Fruit fly (Drosophila melanogaster) whole organism, embryonic: ENCODE results near the gene Hmbs.
A peak's percentile ranks its signal among the peaks of the same experiment; 100 is the strongest.

Source experiments
- Adf1 ChIP-seq: fragments of 200-800 bp; sonication (Bioruptor generic); IDR thresholded peaks from 2 replicates; pipeline ENCODE4 v1.3.6; 2022; ENCODE audit warnings: missing biosample characterization, missing genetic modification characterization
- B-H2 ChIP-seq: fragments of 200-800 bp; sonication (Bioruptor generic); optimal IDR thresholded peaks from 2 replicates; lab custom pipeline; 2018; ENCODE audit warnings: missing biosample characterization, mild to moderate bottlenecking, missing genetic modification characterization
- Bdp1 ChIP-seq: fragments of 200-800 bp; sonication (Bioruptor generic); optimal IDR thresholded peaks from 3 replicates; lab custom pipeline; 2016; ENCODE audit warnings: missing biosample characterization, missing genetic modification characterization
- Bgb ChIP-seq: fragments of 200-800 bp; sonication (Bioruptor generic); IDR thresholded peaks from 2 replicates; pipeline ENCODE4 v1.3.6; 2022; ENCODE audit warnings: missing biosample characterization, missing genetic modification characterization; ENCODE audit not compliant: partially characterized antibody
- CG10321 ChIP-seq: fragments of 200-800 bp; sonication (Bioruptor generic); IDR thresholded peaks from 2 replicates; pipeline ENCODE4 v1.3.6; 2022; ENCODE audit warnings: missing biosample characterization, missing genetic modification characterization
- CG12219 ChIP-seq: fragments of 200-800 bp; sonication (Bioruptor generic); optimal IDR thresholded peaks from 3 replicates; lab custom pipeline; 2018; ENCODE audit warnings: missing biosample characterization, mild to moderate bottlenecking, missing genetic modification characterization
- CG13287 ChIP-seq: fragments of 200-800 bp; sonication (Bioruptor generic); IDR thresholded peaks from 2 replicates; pipeline ENCODE4 v1.3.6; 2022; ENCODE audit warnings: missing biosample characterization, missing genetic modification characterization; ENCODE audit not compliant: partially characterized antibody
- CG13296 ChIP-seq: fragments of 200-800 bp; sonication (Bioruptor generic); optimal IDR thresholded peaks from 3 replicates; lab custom pipeline; 2018; ENCODE audit warnings: missing biosample characterization, mild to moderate bottlenecking, missing genetic modification characterization
- CG15601 ChIP-seq: fragments of 200-800 bp; sonication (Bioruptor generic); optimal IDR thresholded peaks from 3 replicates; lab custom pipeline; 2019; ENCODE audit warnings: missing biosample characterization, mild to moderate bottlenecking, missing genetic modification characterization, moderate library complexity
- CG17186 ChIP-seq: fragments of 200-800 bp; sonication (Bioruptor generic); optimal IDR thresholded peaks from 3 replicates; lab custom pipeline; 2017; ENCODE audit warnings: missing biosample characterization, missing genetic modification reagents, missing genetic modification characterization
- CG17568 ChIP-seq: fragments of 200-800 bp; sonication (Bioruptor generic); optimal IDR thresholded peaks from 2 replicates; lab custom pipeline; 2018; ENCODE audit warnings: missing biosample characterization, mild to moderate bottlenecking, missing genetic modification characterization, moderate library complexity
- CG17802 ChIP-seq: fragments of 200-800 bp; sonication (Bioruptor generic); optimal IDR thresholded peaks from 2 replicates; lab custom pipeline; 2018; ENCODE audit warnings: missing biosample characterization, mild to moderate bottlenecking, missing genetic modification characterization, moderate library complexity
- CG2116 ChIP-seq: fragments of 200-800 bp; sonication (Bioruptor generic); optimal IDR thresholded peaks from 3 replicates; lab custom pipeline; 2018; ENCODE audit warnings: missing biosample characterization, mild to moderate bottlenecking, missing genetic modification characterization
- CG2199 ChIP-seq: fragments of 200-800 bp; sonication (Bioruptor generic); IDR thresholded peaks from 3 replicates; pipeline ENCODE4 v1.3.6; 2022; ENCODE audit warnings: missing biosample characterization, missing genetic modification characterization
- CG33213 ChIP-seq: fragments of 200-800 bp; sonication (Bioruptor generic); optimal IDR thresholded peaks from 3 replicates; lab custom pipeline; 2016; ENCODE audit warnings: missing biosample characterization, missing genetic modification characterization
- CG34224 ChIP-seq: fragments of 200-800 bp; sonication (Bioruptor generic); IDR thresholded peaks from 3 replicates; pipeline ENCODE4 v1.3.6; 2022; ENCODE audit warnings: missing biosample characterization, missing genetic modification characterization; ENCODE audit not compliant: partially characterized antibody
- CG7928 ChIP-seq: fragments of 200-800 bp; sonication (Bioruptor generic); optimal IDR thresholded peaks from 2 replicates; lab custom pipeline; 2017; ENCODE audit warnings: missing biosample characterization, mild to moderate bottlenecking, missing genetic modification characterization
- CG7987 ChIP-seq: fragments of 200-800 bp; sonication (Bioruptor generic); optimal IDR thresholded peaks from 2 replicates; lab custom pipeline; 2018; ENCODE audit warnings: missing biosample characterization, mild to moderate bottlenecking, missing genetic modification characterization, moderate library complexity
- Dref ChIP-seq: fragments of 200-800 bp; sonication (Bioruptor generic); IDR thresholded peaks from 2 replicates; pipeline ENCODE4 v1.3.6; 2022; ENCODE audit warnings: missing biosample characterization, missing genetic modification characterization
- HHEX ChIP-seq: fragments of 200-800 bp; sonication (Bioruptor generic); optimal IDR thresholded peaks from 3 replicates; lab custom pipeline; 2017; ENCODE audit warnings: missing biosample characterization, mild to moderate bottlenecking, missing genetic modification characterization, missing genetic modification reagents
- HLH4C ChIP-seq: fragments of 200-800 bp; sonication (Bioruptor generic); IDR thresholded peaks from 3 replicates; pipeline ENCODE4 v1.3.6; 2022; ENCODE audit warnings: missing biosample characterization, missing genetic modification characterization; ENCODE audit not compliant: partially characterized antibody
- Hr78 ChIP-seq, 2 experiments: fragments of 200-800 bp in 1 of 2; fragments of >200 bp in 1 of 2; sonication (Bioruptor generic) in 1 of 2; optimal IDR thresholded peaks; 2 replicates each; lab custom pipeline; 2017 to 2019; ENCODE audit warnings: missing biosample characterization in 2 of 2, missing genetic modification characterization in 2 of 2, mild to moderate bottlenecking in 1 of 2, moderate library complexity in 1 of 2
- Jarid2 ChIP-seq: fragments of 200-800 bp; sonication (Bioruptor generic); optimal IDR thresholded peaks from 3 replicates; lab custom pipeline; 2017; ENCODE audit warnings: mild to moderate bottlenecking, missing biosample characterization, missing genetic modification reagents, missing genetic modification characterization
- MBD-R2 ChIP-seq: fragments of 200-800 bp; sonication (Bioruptor generic); IDR thresholded peaks from 2 replicates; pipeline ENCODE4 v1.3.6; 2022; ENCODE audit warnings: missing biosample characterization, missing genetic modification characterization
- Med ChIP-seq: fragments of 200-800 bp; sonication (Bioruptor generic); peaks from one replicate; lab custom pipeline; 2016; ENCODE audit warnings: missing biosample characterization, missing genetic modification characterization, mild to moderate bottlenecking, inconsistent platforms, moderate library complexity
- Myb ChIP-seq: fragments of 200-800 bp; sonication (Bioruptor generic); optimal IDR thresholded peaks from 2 replicates; lab custom pipeline; 2016; ENCODE audit warnings: missing biosample characterization, missing genetic modification characterization
- Opbp ChIP-seq: fragments of 200-800 bp; sonication (Bioruptor generic); IDR thresholded peaks from 3 replicates; pipeline ENCODE4 v1.3.6; 2022; ENCODE audit warnings: missing biosample characterization, missing genetic modification characterization; ENCODE audit not compliant: partially characterized antibody
- amos ChIP-seq: fragments of 200-800 bp; sonication (Bioruptor generic); IDR thresholded peaks from 2 replicates; pipeline ENCODE4 v1.3.6; 2022; ENCODE audit warnings: missing biosample characterization, missing genetic modification characterization; ENCODE audit not compliant: partially characterized antibody
- ato ChIP-seq: fragments of 200-800 bp; sonication (Bioruptor generic); IDR thresholded peaks from 2 replicates; pipeline ENCODE4 v1.3.6; 2022; ENCODE audit warnings: missing biosample characterization, missing genetic modification characterization; ENCODE audit not compliant: partially characterized antibody
- bbx ChIP-seq: fragments of 200-800 bp; sonication (Bioruptor generic); IDR thresholded peaks from 2 replicates; pipeline ENCODE4 v1.3.6; 2022; ENCODE audit warnings: missing biosample characterization, missing genetic modification characterization; ENCODE audit not compliant: partially characterized antibody
- chif ChIP-seq, 2 experiments: fragments of 200-800 bp; sonication (Bioruptor generic); optimal IDR thresholded peaks; 3 replicates each; lab custom pipeline; 2016; ENCODE audit warnings: missing biosample characterization in 2 of 2, missing genetic modification characterization in 2 of 2
- chinmo ChIP-seq: fragments of 200-800 bp; sonication (Bioruptor generic); IDR thresholded peaks from 4 replicates; pipeline ENCODE4 v1.3.6; 2022; ENCODE audit warnings: missing biosample characterization, missing genetic modification characterization; ENCODE audit not compliant: partially characterized antibody
- ci ChIP-seq: fragments of 200-800 bp; sonication (Bioruptor generic); IDR thresholded peaks from 3 replicates; pipeline ENCODE4 v1.3.6; 2022; ENCODE audit warnings: missing biosample characterization, missing genetic modification characterization
- dysf ChIP-seq: fragments of 200-800 bp; sonication (Bioruptor generic); IDR thresholded peaks from 3 replicates; pipeline ENCODE4 v1.3.6; 2022; ENCODE audit warnings: missing biosample characterization, missing genetic modification characterization
- gcm ChIP-seq: fragments of 200-800 bp; sonication (Bioruptor generic); optimal IDR thresholded peaks from 2 replicates; lab custom pipeline; 2019; ENCODE audit warnings: missing biosample characterization, mild to moderate bottlenecking, missing genetic modification characterization, moderate library complexity
- gsb-n ChIP-seq: fragments of 200-800 bp; sonication (Bioruptor generic); optimal IDR thresholded peaks from 3 replicates; lab custom pipeline; 2018; ENCODE audit warnings: missing biosample characterization, mild to moderate bottlenecking, missing genetic modification characterization
- kay ChIP-seq: fragments of 200-800 bp; sonication (Bioruptor generic); optimal IDR thresholded peaks from 2 replicates; lab custom pipeline; 2016; ENCODE audit warnings: missing biosample characterization, missing genetic modification characterization
- knrl ChIP-seq: fragments of 200-800 bp; sonication (Bioruptor generic); IDR thresholded peaks from 3 replicates; pipeline ENCODE4 v1.3.6; 2022; ENCODE audit warnings: missing biosample characterization, missing genetic modification characterization; ENCODE audit not compliant: partially characterized antibody
- oc ChIP-seq: fragments of 200-800 bp; sonication (Bioruptor generic); optimal IDR thresholded peaks from 2 replicates; lab custom pipeline; 2018; ENCODE audit warnings: missing biosample characterization, mild to moderate bottlenecking, missing genetic modification characterization, moderate library complexity
- psq ChIP-seq: fragments of 200-800 bp; sonication (Bioruptor generic); optimal IDR thresholded peaks from 2 replicates; lab custom pipeline; 2017; ENCODE audit warnings: missing biosample characterization, missing genetic modification characterization
- pum ChIP-seq: fragments of 200-800 bp; sonication (Bioruptor generic); optimal IDR thresholded peaks from 2 replicates; lab custom pipeline; 2016; ENCODE audit warnings: missing biosample characterization, missing genetic modification characterization
- pzg ChIP-seq: fragments of 200-800 bp; sonication (Bioruptor generic); optimal IDR thresholded peaks from 3 replicates; lab custom pipeline; 2018; ENCODE audit warnings: missing biosample characterization, mild to moderate bottlenecking, missing genetic modification characterization, moderate library complexity
- sens ChIP-seq: fragments of 200-800 bp; sonication (Bioruptor generic); peaks from one replicate; lab custom pipeline; 2016; ENCODE audit warnings: missing biosample characterization, missing genetic modification characterization
- tna ChIP-seq: fragments of 200-800 bp; sonication (Bioruptor generic); IDR thresholded peaks from 2 replicates; pipeline ENCODE4 v1.3.6; 2022; ENCODE audit warnings: missing biosample characterization, missing genetic modification characterization; ENCODE audit not compliant: partially characterized antibody
- unc-4 ChIP-seq: fragments of 200-800 bp; sonication (Bioruptor generic); IDR thresholded peaks from 2 replicates; pipeline ENCODE4 v1.3.6; 2022; ENCODE audit warnings: missing biosample characterization, missing genetic modification characterization; ENCODE audit not compliant: partially characterized antibody
- vvl ChIP-seq: fragments of 200-800 bp; sonication (Bioruptor generic); IDR thresholded peaks from 2 replicates; pipeline ENCODE4 v1.3.6; 2022; ENCODE audit warnings: missing biosample characterization, missing genetic modification characterization
- zen ChIP-seq: fragments of 200-800 bp; sonication (Bioruptor generic); optimal IDR thresholded peaks from 3 replicates; lab custom pipeline; 2018; ENCODE audit warnings: missing biosample characterization, mild to moderate bottlenecking, missing genetic modification characterization, moderate library complexity
- zen2 ChIP-seq: fragments of 200-800 bp; sonication (Bioruptor generic); IDR thresholded peaks from 3 replicates; pipeline ENCODE4 v1.3.6; 2022; ENCODE audit warnings: missing biosample characterization, missing genetic modification characterization; ENCODE audit not compliant: partially characterized antibody

Gene Hmbs

DNA sequence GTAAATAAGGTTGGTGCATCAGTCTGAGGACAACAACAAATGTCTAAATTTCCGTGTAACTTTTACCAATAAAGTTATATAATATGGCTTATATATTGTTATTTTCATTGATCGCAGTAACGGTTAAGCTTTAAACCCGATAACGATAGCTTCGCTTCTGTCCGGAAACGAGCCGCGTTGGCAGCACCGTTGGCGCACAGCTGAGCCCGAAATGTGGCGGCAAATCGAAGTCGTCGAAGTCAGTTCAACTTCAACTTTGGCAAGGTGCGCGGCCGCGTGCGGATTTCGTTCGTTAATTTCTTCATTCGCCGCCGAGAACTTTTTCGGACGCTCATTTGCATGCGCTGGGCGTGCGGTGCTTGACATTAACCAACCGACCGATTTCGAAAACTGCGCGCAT, 16.4 kb upstream of the Hmbs start, which contains the start of gene Myo61F:
TSS of gene Myo61F (plus strand) at position 240 of the 400 bp plus-strand sequence.
- no peak for TF ChIP-seq oc (tag; lab: Kevin White, UChicago)
- TF ChIP-seq MBD-R2 (GFP tag; lab: Robert Waterston, UW) = peak; percentile 59
- 0 out of 3 replicates have a peak, but pooled peaks have one; percentile 23 for TF ChIP-seq knrl (GFP tag; lab: Robert Waterston, UW)
- TF ChIP-seq CG12219 (GFP tag; lab: Kevin White, UChicago) = no peak
- TF ChIP-seq HHEX (GFP tag; lab: Kevin White, UChicago) = no peak
- no peak for TF ChIP-seq psq
- peak; percentile 93 for TF ChIP-seq Myb (GFP tag; lab: Kevin White, UChicago)
- TF ChIP-seq gcm (GFP tag; lab: Kevin White, UChicago) = no peak
- TF ChIP-seq HLH4C (GFP tag; lab: Robert Waterston, UW) = peak; percentile 75
- TF ChIP-seq unc-4 = peak; percentile 53
- TF ChIP-seq tna (GFP tag; lab: Robert Waterston, UW) = peak; percentile 39; the same call in 1 of the 2 replicates
- 0 out of 3 replicates have a peak, but pooled peaks have one; percentile 34 for TF ChIP-seq Opbp (GFP tag; lab: Robert Waterston, UW)
- TF ChIP-seq CG15601 = peak; percentile 54
- peak; percentile 32 for TF ChIP-seq B-H2
- no peak for TF ChIP-seq CG17802 (tag; lab: Kevin White, UChicago)
- TF ChIP-seq CG2116 = peak; percentile 2
- TF ChIP-seq CG34224 (GFP tag; lab: Robert Waterston, UW) = peak; percentile 61; the same call in 1 of the 3 replicates
- TF ChIP-seq CG13287 = peak; percentile 77
- TF ChIP-seq Hr78 (GFP tag; optimal IDR thresholded peaks at IDR 0.05; lab: Kevin White, UChicago) = peak in 1 of 2 experiments; percentile 38
- peak; percentile 20 for TF ChIP-seq CG7987 (GFP tag; lab: Kevin White, UChicago)
- TF ChIP-seq CG7928 (GFP tag; lab: Kevin White, UChicago) = peak; percentile 45
- TF ChIP-seq Adf1 = peak; percentile 88
- peak; percentile 74 for TF ChIP-seq vvl (GFP tag; lab: Robert Waterston, UW)
- TF ChIP-seq Med = peak; percentile 67
- peak; percentile 74 for TF ChIP-seq pzg (GFP tag; lab: Kevin White, UChicago)
- 0 out of 3 replicates have a peak, but pooled peaks have one; percentile 7 for TF ChIP-seq zen2 (GFP tag; lab: Robert Waterston, UW)
- peak; percentile 30; the same call in 1 of the 2 replicates for TF ChIP-seq amos (GFP tag; lab: Robert Waterston, UW)
- peak; percentile 50 for TF ChIP-seq Jarid2 (GFP tag; lab: Kevin White, UChicago)
- TF ChIP-seq Dref (GFP tag; lab: Robert Waterston, UW) = peak; percentile 78
- peak; percentile 58 for TF ChIP-seq Bgb (GFP tag; lab: Robert Waterston, UW)
- TF ChIP-seq bbx (GFP tag; lab: Robert Waterston, UW) = peak; percentile 64; the same call in 1 of the 2 replicates
- no peak for TF ChIP-seq pum (GFP tag; lab: Kevin White, UChicago)
- TF ChIP-seq CG2199 (GFP tag; lab: Robert Waterston, UW) = no peak
- no peak for TF ChIP-seq gsb-n
- TF ChIP-seq ato = peak; percentile 44; the same call in 1 of the 2 replicates
- TF ChIP-seq chinmo = peak; percentile 51; the same call in 1 of the 4 replicates
- TF ChIP-seq ci (GFP tag; lab: Robert Waterston, UW) = peak; percentile 34; the same call in 1 of the 3 replicates
- no peak for TF ChIP-seq kay (GFP tag; lab: Kevin White, UChicago)
- no peak for TF ChIP-seq zen (tag; lab: Kevin White, UChicago)
- no peak for TF ChIP-seq CG10321 (GFP tag; lab: Robert Waterston, UW)
- 0 out of 3 replicates have a peak, but pooled peaks have one; percentile 23 for TF ChIP-seq dysf
- no peak for TF ChIP-seq CG13296 (GFP tag; lab: Kevin White, UChicago)
- peak; percentile 27 for TF ChIP-seq sens
- no peak for TF ChIP-seq Bdp1 (GFP tag; lab: Kevin White, UChicago)
- no peak for TF ChIP-seq chif (GFP tag; optimal IDR thresholded peaks at IDR 0.05; lab: Kevin White, UChicago)
- TF ChIP-seq CG17568 = no peak
- peak; percentile 72 for TF ChIP-seq CG17186 (GFP tag; lab: Kevin White, UChicago)
- TF ChIP-seq CG33213 = no peak
